Worm (Caenorhabditis elegans): ENCODE measurements around the gene F14H12.8.

DNA sequence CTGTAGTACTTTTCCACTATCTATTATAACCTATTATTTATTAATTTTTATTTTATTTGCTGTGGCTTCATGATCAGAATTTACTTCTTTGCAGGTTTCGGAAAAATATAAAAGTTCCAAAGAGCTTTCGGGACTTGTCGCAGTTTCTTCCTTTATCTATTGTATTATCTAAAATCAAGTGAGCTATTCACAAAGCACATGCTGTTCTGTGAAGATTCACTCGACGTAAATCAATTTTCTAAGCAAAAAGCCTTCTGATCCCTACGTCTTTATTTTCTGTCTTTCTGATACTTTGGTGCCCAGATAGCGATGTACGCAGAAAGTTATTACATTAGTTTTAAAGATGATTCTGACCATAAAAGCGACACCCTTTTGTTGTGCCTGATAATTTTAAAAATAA lies 47.7 kb downstream of the F14H12.8 start:
- TF ChIP-seq snpc-4 (tag; optimal IDR thresholded peaks at IDR 0.05) = no peak
- TF ChIP-seq nhr-11 (tag; optimal IDR thresholded peaks at IDR 0.05) = no peak
- TF ChIP-seq C34F6.9 (tag; optimal IDR thresholded peaks at IDR 0.05) = no peak
- TF ChIP-seq nhr-237 (tag; optimal IDR thresholded peaks at IDR 0.05) = no peak

Data from whole organism, L2 larva.